Fruit fly (Drosophila melanogaster): Measurements from ENCODE around the gene Afti.

The Afti gene

DNA sequence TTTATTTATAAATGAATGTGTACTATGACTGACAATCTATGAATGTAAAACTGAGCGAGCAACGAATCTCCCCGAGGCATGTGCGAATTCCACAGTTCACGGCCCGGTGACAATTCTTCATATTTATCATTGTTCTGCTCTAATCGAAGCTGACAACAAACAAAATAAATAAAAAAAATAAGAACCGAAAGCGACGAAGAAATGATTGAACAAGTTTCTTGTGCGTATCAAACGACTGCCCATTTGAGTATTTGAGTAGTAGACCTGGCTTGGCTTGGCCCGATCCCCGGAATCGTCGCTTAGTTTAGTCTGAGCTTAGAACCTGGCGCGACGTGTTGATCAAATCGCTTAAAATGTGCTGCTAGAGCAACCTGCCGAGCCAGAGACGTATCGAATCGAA lies 16.4 kb downstream of the Afti start, which contains the start of gene CG31321:
Gene CG31321 (plus strand): TSS at position 301 of the 400 bp plus-strand sequence.
- TF ChIP-seq CG8478 (optimal IDR thresholded peaks at IDR 0.05): no peak
- TF ChIP-seq CTCF (optimal IDR thresholded peaks at IDR 0.05): no peak

DNA sequence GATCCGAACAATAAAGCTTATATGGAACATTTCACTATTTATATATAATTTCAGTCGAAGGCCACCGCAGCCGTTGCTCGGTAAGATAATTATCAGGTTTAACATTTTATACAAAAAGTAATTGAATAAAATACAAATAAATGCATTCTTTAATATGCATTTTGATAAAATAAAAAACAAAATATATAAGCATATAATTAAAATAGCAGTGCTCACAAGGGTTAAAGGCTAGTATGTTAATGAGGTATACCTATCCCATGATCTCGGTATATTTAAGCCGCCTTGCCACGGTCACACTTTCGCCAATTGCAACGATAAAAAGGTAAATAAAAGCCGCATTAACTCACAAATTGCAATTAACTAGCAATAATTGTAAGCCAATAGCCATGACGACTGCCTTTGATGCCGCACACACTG lies 17.7 kb downstream of the Afti start, which contains the start of gene Polr2I:
Gene Polr2I (plus strand): TSS at position 289 of the 417 bp plus-strand sequence.
- TF ChIP-seq CG8478 (optimal IDR thresholded peaks at IDR 0.05) (no peak), CTCF (optimal IDR thresholded peaks at IDR 0.05) (no peak)

DNA sequence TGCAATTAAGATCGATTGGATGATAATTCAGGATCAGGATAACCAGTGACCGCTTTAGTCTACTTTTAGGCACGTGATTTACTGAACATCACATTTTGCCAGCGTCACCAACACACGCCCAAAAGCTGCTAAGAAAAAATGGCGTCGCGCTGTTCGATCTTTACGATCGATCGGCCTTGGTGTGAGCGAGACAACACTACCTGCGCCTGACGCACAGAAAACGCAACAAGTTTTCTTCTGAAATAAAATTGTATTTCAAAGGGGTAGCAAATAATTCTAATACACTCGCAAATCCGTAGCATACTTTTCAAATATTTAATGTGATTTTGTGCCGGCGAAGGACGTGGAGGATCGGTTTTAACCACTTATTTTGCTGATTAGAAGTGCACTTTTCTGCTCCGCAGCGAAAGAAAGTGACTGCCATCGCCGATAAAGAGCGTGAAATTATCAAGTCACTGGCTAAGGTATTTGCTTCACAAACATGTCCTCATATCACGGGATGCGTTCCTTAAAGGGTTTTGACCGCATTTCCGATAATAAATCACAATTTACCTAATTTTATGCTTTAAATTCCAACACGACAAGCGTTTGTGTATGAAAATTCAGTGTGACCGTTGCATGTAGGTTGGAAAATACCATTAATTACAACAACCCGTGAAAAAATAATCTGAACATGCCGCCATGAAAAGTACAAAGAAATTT lies 18.4 kb downstream of the Afti start:
- no peak for TF ChIP-seq CG8478 (optimal IDR thresholded peaks at IDR 0.05)
- peak in 1 of 2 experiments; percentile 26 for TF ChIP-seq CTCF (optimal IDR thresholded peaks at IDR 0.05)

DNA sequence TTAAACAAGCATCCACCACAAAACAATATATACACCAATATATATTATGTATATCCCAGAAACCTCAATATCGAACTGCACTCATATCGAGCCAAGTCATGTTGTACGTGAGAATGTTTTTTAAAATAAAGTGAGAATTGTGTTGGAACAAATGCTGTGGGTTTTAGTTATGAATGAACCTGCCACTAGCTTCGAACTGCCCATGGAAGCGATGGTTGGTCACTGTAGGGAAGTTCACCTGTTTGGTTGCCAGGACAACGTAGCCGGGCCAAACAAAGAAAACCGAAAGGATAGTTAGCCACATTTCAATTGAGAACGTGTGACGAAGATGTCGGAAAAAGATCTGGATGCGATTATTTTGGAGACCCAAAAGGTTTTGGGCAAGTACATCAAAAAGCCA lies 24.4 kb downstream of the Afti start, which contains the start of gene IFT54:
Gene IFT54 (plus strand): TSS at position 301 of the 400 bp plus-strand sequence.
- TF ChIP-seq CG8478 (optimal IDR thresholded peaks at IDR 0.05): no peak
- TF ChIP-seq CTCF (optimal IDR thresholded peaks at IDR 0.05): no peak

DNA sequence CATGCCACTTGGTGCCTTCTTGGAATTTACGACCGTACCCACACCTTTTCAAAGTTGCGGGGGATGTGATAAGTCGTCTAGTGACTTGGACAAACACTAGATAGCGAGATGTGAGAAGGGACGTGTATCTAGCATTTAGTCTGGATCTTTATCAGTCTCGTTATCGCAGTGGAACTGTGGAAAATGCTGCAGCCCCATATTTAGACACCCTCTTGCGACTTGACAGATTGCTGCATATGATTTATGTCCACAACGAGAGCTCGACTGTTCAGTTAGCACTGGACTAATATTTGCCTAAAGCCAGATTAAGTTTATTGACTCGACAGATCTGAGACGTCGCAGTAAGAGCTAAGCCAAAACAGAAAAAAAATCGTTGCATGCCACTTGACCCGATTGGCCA lies 26.6 kb downstream of the Afti start:
- TF ChIP-seq CTCF (optimal IDR thresholded peaks at IDR 0.05) (no peak), CG8478 (optimal IDR thresholded peaks at IDR 0.05) (no peak)

DNA sequence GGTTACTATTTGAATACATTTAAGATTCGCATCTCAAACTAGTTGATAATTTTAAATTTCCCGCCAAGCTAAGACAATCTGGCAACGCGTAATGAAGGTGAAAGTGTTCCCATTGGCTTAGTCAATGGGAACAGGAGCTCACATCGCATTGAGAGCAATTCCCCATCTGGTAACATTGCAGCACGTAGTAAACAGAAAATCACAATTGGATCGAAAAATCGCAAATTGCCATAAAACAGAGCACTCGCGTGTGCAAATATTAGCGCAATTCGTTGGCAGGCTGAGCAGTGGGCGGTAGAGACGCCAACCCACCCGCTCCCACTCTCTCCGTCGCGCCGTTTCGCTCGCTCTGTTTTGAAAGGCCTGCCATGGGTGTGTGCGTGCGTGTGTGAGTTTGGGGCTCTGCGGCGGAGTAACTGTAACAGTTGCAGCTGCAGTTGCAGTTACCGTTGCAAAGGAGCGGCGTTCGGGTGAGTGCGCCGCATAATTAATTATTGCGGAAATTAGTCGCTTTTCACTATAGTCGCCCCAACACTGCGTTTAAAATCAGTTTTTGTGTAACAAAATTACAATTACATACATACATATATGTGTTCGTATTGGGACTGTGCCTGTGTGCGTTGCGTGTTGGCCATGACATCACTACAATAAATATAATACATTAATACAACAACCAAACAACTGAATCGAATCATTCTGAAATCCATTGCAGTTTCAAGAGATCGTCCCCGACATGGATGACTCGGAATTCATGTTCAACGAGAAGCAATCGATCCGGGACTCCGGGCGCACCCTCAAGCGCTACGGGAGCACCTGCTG lies 28.2 kb downstream of the Afti start:
- TF ChIP-seq CTCF (optimal IDR thresholded peaks at IDR 0.05) (no peak), CG8478 (optimal IDR thresholded peaks at IDR 0.05) (no peak)

DNA sequence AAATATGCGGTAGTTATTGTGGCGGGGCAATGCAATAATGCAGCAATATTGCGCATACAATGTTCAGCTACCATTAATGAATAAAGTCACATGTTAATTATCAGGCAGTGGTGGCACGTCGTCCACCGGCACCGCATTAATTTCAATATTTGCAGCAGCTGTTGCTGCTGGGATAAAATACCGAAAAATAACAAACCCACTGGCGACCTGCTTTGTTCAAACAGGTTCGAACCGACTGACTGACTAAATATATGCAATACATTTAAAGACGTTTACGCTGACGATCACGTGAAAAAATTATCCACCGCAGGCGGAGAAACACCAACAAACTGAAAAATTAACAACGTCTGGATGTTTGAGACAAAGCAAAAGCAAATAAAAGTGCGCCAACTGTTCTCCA lies 29.0 kb downstream of the Afti start:
- TF ChIP-seq CG8478 (optimal IDR thresholded peaks at IDR 0.05): no peak

DNA sequence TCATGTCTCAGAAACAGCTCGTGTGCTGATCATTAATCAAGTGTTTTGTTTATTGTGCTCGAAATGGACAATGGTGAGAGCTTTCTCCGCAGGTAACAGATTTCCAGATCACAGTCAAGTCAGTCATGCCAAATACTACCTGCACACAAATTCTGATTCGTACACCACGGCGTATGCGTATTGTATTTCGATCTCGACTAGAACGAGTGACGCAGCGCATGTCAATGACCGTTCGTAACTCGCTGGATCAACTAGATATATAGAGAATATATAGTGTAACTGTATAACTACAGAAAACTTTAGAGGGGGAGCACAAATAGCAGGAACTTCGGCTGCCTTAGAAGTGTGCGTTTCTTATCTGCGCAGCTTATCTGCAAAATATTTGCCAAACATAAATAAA lies 29.8 kb downstream of the Afti start:
- TF ChIP-seq CTCF (optimal IDR thresholded peaks at IDR 0.05) (no peak), CG8478 (optimal IDR thresholded peaks at IDR 0.05) (no peak)

DNA sequence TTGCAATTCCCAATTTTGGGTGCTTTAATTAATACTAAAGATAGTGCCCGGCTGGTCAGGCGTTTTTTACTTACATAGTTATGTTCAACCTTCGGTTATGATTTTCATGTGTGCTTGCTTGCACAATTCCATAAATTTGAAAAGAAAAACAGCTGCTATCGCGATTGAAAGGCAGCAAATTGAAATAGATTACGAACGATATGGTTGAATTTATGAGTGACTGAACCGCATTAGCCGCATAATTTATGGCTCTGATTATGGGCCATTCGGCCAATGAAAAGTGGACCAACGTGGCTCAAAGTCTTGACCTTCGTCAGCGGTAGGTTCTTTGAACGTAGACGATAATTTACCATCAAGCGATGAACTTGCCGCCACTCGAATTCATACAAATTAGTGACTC lies 30.4 kb downstream of the Afti start:
- TF ChIP-seq CTCF (optimal IDR thresholded peaks at IDR 0.05) (no peak), CG8478 (optimal IDR thresholded peaks at IDR 0.05) (no peak)

DNA sequence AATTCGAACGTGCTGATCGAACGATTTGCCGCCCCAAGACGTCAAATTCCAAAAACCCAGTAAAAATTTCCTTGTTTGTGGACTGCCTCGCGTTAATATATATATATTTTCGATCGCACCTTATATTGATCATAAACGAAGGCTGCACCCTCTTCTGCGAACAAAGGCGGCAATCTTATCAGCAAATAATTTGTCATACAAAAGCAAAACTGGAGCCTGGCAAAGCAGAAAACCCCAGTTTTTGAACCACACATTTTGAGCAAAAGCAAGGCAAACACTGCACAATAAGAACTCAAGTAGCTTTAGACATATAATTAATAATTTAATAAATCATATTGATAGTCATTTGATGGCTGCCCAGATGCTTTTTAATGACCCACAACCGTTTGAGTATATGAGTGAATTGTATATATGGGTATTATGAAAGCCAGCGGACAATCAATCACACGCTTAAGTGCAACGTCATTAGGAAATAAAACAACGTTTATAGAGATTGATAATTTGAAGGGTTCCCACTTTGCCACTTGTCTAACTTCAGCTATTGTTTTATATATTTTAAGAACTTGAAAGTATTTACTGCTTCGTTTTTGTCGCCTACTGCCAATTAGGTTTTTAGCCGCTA lies 32.0 kb downstream of the Afti start:
- TF ChIP-seq CG8478 (optimal IDR thresholded peaks at IDR 0.05) (no peak), CTCF (optimal IDR thresholded peaks at IDR 0.05) (no peak)

DNA sequence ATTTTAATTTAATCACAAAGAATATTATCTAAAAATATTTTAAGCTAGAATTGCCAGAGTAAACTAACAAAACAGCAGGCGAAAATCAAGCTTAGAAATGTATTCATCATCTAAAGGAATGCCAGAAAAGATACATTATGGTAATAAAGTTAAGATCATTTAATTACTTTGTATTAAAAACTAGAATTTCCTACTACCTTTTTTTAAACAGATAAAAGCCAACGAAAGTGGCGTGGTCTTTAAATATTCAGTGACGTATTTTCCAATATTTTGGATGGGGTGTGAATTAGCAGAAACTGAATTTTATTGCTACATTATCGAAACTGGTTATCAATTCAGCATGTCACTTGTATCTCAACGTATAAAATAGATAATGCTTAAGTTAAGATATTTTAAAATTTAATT lies 34.2 kb downstream of the Afti start:
- TF ChIP-seq CG8478 (optimal IDR thresholded peaks at IDR 0.05) (no peak), CTCF (optimal IDR thresholded peaks at IDR 0.05) (no peak)

DNA sequence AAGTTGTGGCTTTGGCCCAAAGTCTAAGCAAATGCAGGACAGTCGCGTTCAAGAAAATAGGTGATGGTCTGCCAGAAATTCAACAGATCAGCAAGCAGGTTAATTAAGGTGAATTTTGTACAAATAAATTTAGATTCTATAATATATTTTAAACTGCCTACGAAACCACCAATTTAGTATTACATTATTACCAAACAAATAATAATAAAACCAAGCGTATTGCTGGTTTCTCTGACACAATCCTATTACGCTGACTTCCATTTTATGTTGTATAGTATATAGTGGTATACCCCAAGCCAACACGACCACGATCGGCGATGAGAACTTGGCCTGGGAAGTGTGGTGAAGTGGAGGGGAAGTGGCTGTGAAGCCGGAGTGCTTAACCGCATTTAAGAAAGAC lies 35.1 kb downstream of the Afti start:
- no peak for TF ChIP-seq CG8478 (optimal IDR thresholded peaks at IDR 0.05)
- no peak for TF ChIP-seq CTCF (optimal IDR thresholded peaks at IDR 0.05)

DNA sequence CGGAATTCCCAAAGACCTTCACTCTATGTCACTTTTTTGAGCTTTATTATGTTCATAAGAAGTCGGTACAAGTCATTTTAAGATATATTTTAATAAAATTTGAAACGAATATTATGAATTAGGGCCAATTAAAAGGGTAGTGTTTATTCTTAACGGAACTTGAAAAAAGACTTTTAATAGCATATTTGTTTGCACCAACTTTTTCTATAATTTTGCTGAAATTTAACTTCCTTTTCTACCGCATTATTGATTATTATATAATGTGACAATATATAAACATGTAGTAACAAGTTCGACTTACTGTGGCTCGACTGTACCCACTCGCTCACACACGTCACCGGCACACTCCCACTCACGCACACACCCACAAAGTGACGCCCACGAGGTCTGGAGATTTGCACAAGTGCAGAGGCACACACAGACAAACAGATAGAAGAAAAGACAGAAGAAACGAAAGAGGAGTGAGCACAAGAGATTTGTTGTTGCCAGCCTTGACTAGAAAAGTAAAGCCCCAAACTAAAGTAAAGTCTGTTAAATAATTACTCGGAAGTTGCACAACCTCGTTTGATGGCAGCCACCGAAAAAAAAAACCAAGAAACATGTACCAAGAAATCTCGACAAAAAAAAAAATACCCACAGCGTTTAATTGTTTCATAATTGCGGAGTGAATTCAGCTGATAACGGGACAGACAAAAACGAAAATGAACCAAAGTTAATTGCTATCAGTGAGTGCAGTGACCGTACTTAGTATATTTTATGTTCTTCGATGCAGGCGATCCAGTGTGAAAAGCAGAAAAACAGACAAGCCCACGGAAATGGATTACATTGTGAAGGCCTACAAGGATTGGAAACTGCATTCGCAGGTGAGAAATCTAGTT lies 36.3 kb downstream of the Afti start:
- TF ChIP-seq CTCF (optimal IDR thresholded peaks at IDR 0.05) (no peak), CG8478 (optimal IDR thresholded peaks at IDR 0.05) (no peak)

DNA sequence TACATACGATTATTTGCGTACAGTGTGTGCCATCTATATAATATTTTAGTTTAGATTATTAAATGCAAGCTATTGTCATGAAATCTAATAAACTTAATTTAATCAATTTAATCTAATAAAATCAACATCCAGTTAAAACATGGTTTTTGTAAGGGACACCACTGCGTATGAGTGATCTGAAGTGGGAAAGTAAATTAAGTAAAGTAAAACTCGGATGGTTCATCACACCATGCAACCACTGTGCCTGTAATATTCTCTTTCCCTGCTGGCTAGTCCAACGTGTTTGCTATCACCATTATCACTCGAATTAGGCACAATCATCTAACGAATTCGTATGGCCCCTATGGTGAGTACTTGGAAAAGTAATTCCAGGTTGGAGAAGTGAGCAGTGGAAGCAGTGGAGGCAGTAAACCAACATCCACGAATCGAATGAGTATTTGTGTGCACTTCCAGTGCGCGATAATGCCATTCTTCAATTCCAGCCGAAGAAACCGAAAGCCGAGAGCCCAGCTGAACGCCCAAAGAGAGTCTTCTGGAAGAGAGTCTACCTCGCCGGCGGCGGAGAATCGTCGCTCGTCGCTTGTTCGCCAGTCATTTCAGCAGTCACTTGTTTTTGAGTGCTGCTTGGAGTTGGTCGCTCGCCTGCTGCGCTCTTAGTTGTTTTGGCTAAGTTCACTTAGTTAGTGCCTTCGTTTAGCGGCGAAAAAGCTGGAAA lies 37.7 kb downstream of the Afti start, which contains the start of gene red:
Gene red (plus strand): TSS at position 403 of the 715 bp plus-strand sequence.
- TF ChIP-seq CG8478 (optimal IDR thresholded peaks at IDR 0.05) (no peak), CTCF (optimal IDR thresholded peaks at IDR 0.05) (no peak)

Measured in S2 (cell line).